Worm (Caenorhabditis elegans) whole organism, L3 larva: ENCODE data around the gene F14E5.8.

Experiments used
- aly-2 ChIP-seq: fragments of 150-350 bp; optimal IDR thresholded peaks from 2 replicates; lab custom pipeline; 2014; ENCODE audit warnings: missing biosample characterization, missing genetic modification characterization
- fkh-10 ChIP-seq: sonication (generic microtip); optimal IDR thresholded peaks from 2 replicates; lab custom pipeline; 2017; ENCODE audit warnings: missing biosample characterization, missing genetic modification reagents, missing genetic modification characterization
- nhr-28 ChIP-seq: fragments of 150-350 bp; optimal IDR thresholded peaks from 2 replicates; lab custom pipeline; 2014; ENCODE audit warnings: missing biosample characterization, missing genetic modification characterization

DNA sequence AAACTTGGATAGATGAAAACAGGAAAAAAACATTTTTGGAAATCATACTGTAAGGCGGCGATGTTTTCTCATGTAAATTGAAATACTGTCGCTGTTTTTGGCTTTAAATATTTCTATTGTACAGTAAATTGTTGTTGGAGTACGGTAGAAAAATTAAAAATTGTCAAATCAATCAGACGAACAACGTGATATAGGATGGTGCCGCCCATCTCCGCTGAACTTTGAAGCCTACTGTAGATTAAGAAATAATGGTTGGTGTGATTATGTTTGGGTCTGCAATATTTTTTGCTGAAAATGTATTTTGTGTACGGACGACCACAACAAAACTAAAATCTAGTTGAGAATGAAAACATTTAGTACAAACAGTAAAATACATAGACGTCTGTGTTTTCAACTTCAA is 34.3 kb upstream of the F14E5.8 start:
- TF ChIP-seq fkh-10 (no peak), nhr-28 (tag; lab: Kevin White, UChicago) (no peak), aly-2 (tag; lab: Kevin White, UChicago) (no peak)
